Worm (Caenorhabditis elegans) whole organism, L2 larva: Measurements from ENCODE around the gene gcy-11.

Experiments used
- nhr-21 ChIP-seq: fragments of 150-350 bp; optimal IDR thresholded peaks from 2 replicates; lab custom pipeline; 2014; ENCODE audit warnings: missing biosample characterization, missing genetic modification characterization
- nhr-25 ChIP-seq: fragments of 150-350 bp; sonication (generic microtip); optimal IDR thresholded peaks from 3 replicates; lab custom pipeline; 2014; ENCODE audit warnings: missing biosample characterization, missing genetic modification characterization
- sma-3 ChIP-seq: sonication (generic microtip); optimal IDR thresholded peaks from 2 replicates; lab custom pipeline; 2016; ENCODE audit warnings: missing genetic modification reagents, missing genetic modification characterization, missing compliant biosample characterization

ce11 chrX:16998003-16998402 is 57.4 kb downstream of the gcy-11 start:
- no peak for TF ChIP-seq sma-3
- TF ChIP-seq nhr-21 (tag; lab: Kevin White, UChicago), result no peak
- TF ChIP-seq nhr-25, result peak; percentile 66
